Fruit fly (Drosophila melanogaster) S2 (cell line): Measurements from ENCODE around the gene eIF1.

Source experiments
- CG8478 ChIP-seq: fragments of >200 bp; optimal IDR thresholded peaks from 2 replicates; lab custom pipeline; 2018
- CTCF ChIP-seq, 2 experiments: fragments of >200 bp; optimal IDR thresholded peaks; 2 replicates each; lab custom pipeline; 2018

- no peak for TF ChIP-seq CTCF (optimal IDR thresholded peaks at IDR 0.05; lab: Kevin White, UChicago)
- TF ChIP-seq CG8478 (lab: Kevin White, UChicago): no peak
Measured at dm6 chr3L:3198447-3199402, 24.4 kb upstream of the eIF1 start, which contains the start of the genes CG32276 and gry.
